Fruit fly (Drosophila melanogaster): ENCODE data around the gene Ack.

Gene Ack

dm6 chr3L:4138804-4139521, 31.0 kb downstream of the Ack start, which contains the start of the genes Rop and Ras64B (continued):
- TF ChIP-seq dm (GFP tag; optimal IDR thresholded peaks at IDR 0.05) = peak; percentile 50
- TF ChIP-seq CG6689 (GFP tag; IDR thresholded peaks at IDR 0.05) = 0 out of 2 replicates have a peak, but pooled peaks have one; percentile 22
- no peak for TF ChIP-seq br (optimal IDR thresholded peaks at IDR 0.05)
- peak; percentile 43 for TF ChIP-seq CG13624 (GFP tag; optimal IDR thresholded peaks at IDR 0.05)
- TF ChIP-seq vnd (GFP tag; IDR thresholded peaks at IDR 0.05; ENCODE audit: partially characterized antibody) = peak; percentile 63; the same call in 2 of the 3 replicates
- TF ChIP-seq tgo (GFP tag; IDR thresholded peaks at IDR 0.05) = no peak
- TF ChIP-seq CG7271 (tag; optimal IDR thresholded peaks at IDR 0.05) = peak; percentile 1
- TF ChIP-seq CG12769 (tag; optimal IDR thresholded peaks at IDR 0.05) = no peak
- TF ChIP-seq wek (GFP tag; optimal IDR thresholded peaks at IDR 0.05) = no peak
- TF ChIP-seq CG33213 (GFP tag; optimal IDR thresholded peaks at IDR 0.05) = peak; percentile 78
- peak; percentile 15 for TF ChIP-seq CG7786 (GFP tag; optimal IDR thresholded peaks at IDR 0.05)
- TF ChIP-seq CG14860 (GFP tag; IDR thresholded peaks at IDR 0.05; ENCODE audit: partially characterized antibody) = peak; percentile 42; the same call in 1 of the 3 replicates
- peak; percentile 20 for TF ChIP-seq CG9727 (GFP tag; optimal IDR thresholded peaks at IDR 0.05)
- peak; percentile 89 for TF ChIP-seq Bgb (GFP tag; IDR thresholded peaks at IDR 0.05; ENCODE audit: partially characterized antibody)
- TF ChIP-seq Oli (tag; optimal IDR thresholded peaks at IDR 0.05) = no peak
- TF ChIP-seq croc (GFP tag; conservative IDR thresholded peaks at IDR 0.05) = no peak
- TF ChIP-seq slou (GFP tag; optimal IDR thresholded peaks at IDR 0.05) = no peak
- TF ChIP-seq corto (GFP tag; optimal IDR thresholded peaks at IDR 0.05) = no peak
- TF ChIP-seq Myb (GFP tag; optimal IDR thresholded peaks at IDR 0.05) = peak; percentile 62
- no peak for TF ChIP-seq disco-r (GFP tag; optimal IDR thresholded peaks at IDR 0.05)
- no peak for TF ChIP-seq CG15479 (GFP tag; optimal IDR thresholded peaks at IDR 0.05)
- no peak for TF ChIP-seq Ssrp (tag; optimal IDR thresholded peaks at IDR 0.05)
- peak; percentile 39; the same call in 1 of the 3 replicates for TF ChIP-seq row (GFP tag; IDR thresholded peaks at IDR 0.05)
- no peak for TF ChIP-seq CG14441 (GFP tag; IDR thresholded peaks at IDR 0.05)
- peak; percentile 32 for TF ChIP-seq HLH54F (GFP tag; optimal IDR thresholded peaks at IDR 0.05)
- peak; percentile 73 for TF ChIP-seq hbn (GFP tag; IDR thresholded peaks at IDR 0.05; ENCODE audit: partially characterized antibody)
- TF ChIP-seq CG10431 (GFP tag; optimal IDR thresholded peaks at IDR 0.05) = no peak
- no peak for TF ChIP-seq sens-2 (GFP tag; IDR thresholded peaks at IDR 0.05)
- TF ChIP-seq CG10654 (GFP tag; optimal IDR thresholded peaks at IDR 0.05) = no peak
- TF ChIP-seq CG15696 (tag; optimal IDR thresholded peaks at IDR 0.05) = no peak
- no peak for TF ChIP-seq zen (tag; optimal IDR thresholded peaks at IDR 0.05)
- no peak for TF ChIP-seq HLHmδ (GFP tag; optimal IDR thresholded peaks at IDR 0.05)
- no peak for TF ChIP-seq eve (GFP tag; optimal IDR thresholded peaks at IDR 0.05)
- no peak for TF ChIP-seq Taf1 (GFP tag; IDR thresholded peaks at IDR 0.05)
- no peak for TF ChIP-seq CG14050 (GFP tag; IDR thresholded peaks at IDR 0.05)
- TF ChIP-seq Pdp1 (GFP tag; optimal IDR thresholded peaks at IDR 0.05) = peak in 1 of 2 experiments; percentile 40
- peak; percentile 33 for TF ChIP-seq CG10147 (GFP tag; optimal IDR thresholded peaks at IDR 0.05)
- TF ChIP-seq pnt (GFP tag; optimal IDR thresholded peaks at IDR 0.05) = no peak

- TF ChIP-seq CG11560 (tag; IDR thresholded peaks at IDR 0.05) = no peak
- no peak for TF ChIP-seq CG8359 (GFP tag; optimal IDR thresholded peaks at IDR 0.05; ENCODE audit: borderline replicate concordance)
- TF ChIP-seq chn (GFP tag; optimal IDR thresholded peaks at IDR 0.05) = no peak
- TF ChIP-seq Rx (GFP tag; IDR thresholded peaks at IDR 0.05) = no peak
- no peak for TF ChIP-seq CG10431 (GFP tag; optimal IDR thresholded peaks at IDR 0.05)
- no peak for TF ChIP-seq B-H1 (GFP tag; IDR thresholded peaks at IDR 0.05)
- no peak for TF ChIP-seq CG31224 (GFP tag; IDR thresholded peaks at IDR 0.05)
- no peak for TF ChIP-seq HLH4C (GFP tag; IDR thresholded peaks at IDR 0.05; ENCODE audit: partially characterized antibody)
- TF ChIP-seq hth (optimal IDR thresholded peaks at IDR 0.05) = no peak
- no peak for TF ChIP-seq jigr1 (GFP tag; IDR thresholded peaks at IDR 0.05)
- TF ChIP-seq esg (GFP tag; conservative IDR thresholded peaks at IDR 0.05) = no peak
- no peak for TF ChIP-seq mam (GFP tag; optimal IDR thresholded peaks at IDR 0.05)
- TF ChIP-seq CG2678 (tag; optimal IDR thresholded peaks at IDR 0.05) = no peak
- no peak for TF ChIP-seq HmgZ (tag; optimal IDR thresholded peaks at IDR 0.05)
These were observed 33.2 kb downstream of the Ack start, which contains the start of gene Akh for dm6 chr3L:4141167-4141566. TSS of gene Akh (plus strand) at chr3L:4141467.

Measured in whole organism, embryonic.